Worm (Caenorhabditis elegans) whole organism, L3 larva: Measurements from ENCODE around the gene srh-276.

Experiments used
- ama-1 ChIP-seq: fragments of 150-350 bp; optimal IDR thresholded peaks from 2 replicates; lab custom pipeline; 2018
- elt-1 ChIP-seq: fragments of 150-350 bp; optimal IDR thresholded peaks from 2 replicates; lab custom pipeline; 2014; ENCODE audit warnings: missing biosample characterization, missing genetic modification characterization
- pqm-1 ChIP-seq: fragments of 150-350 bp; optimal IDR thresholded peaks from 2 replicates; lab custom pipeline; 2017; ENCODE audit warnings: missing biosample characterization, missing genetic modification characterization, inconsistent platforms
- sea-2 ChIP-seq: fragments of 150-350 bp; sonication (generic microtip); optimal IDR thresholded peaks from 4 replicates; lab custom pipeline; 2014; ENCODE audit warnings: missing biosample characterization, missing genetic modification reagents, missing genetic modification characterization

- TF ChIP-seq ama-1 (lab: Kevin White, UChicago) = no peak
- TF ChIP-seq pqm-1 = no peak
- no peak for TF ChIP-seq elt-1
- TF ChIP-seq sea-2 (GFP tag; lab: Kevin White, UChicago) = no peak
These were observed 44.6 kb upstream of the srh-276 start, which contains the start of gene C06B8.3 for ce11 chrV:15484537-15484936.
